Worm (Caenorhabditis elegans): ENCODE results near the gene sru-6.

sru-6 gene

ce11 chrIV:9488315-9488714, 2.1 kb upstream of the sru-6 start, which contains the start of gene sru-1:
TSS of gene sru-1 (plus strand) at chrIV:9488615.
- no peak for TF ChIP-seq egrh-3 (GFP tag; IDR thresholded peaks at IDR 0.05)
- TF ChIP-seq efl-1 (GFP tag; optimal IDR thresholded peaks at IDR 0.05), result no peak
- no peak for TF ChIP-seq ztf-22 (GFP tag; optimal IDR thresholded peaks at IDR 0.05)
- no peak for TF ChIP-seq somi-1 (GFP tag; optimal IDR thresholded peaks at IDR 0.05)
- TF ChIP-seq F55B11.4 (tag; optimal IDR thresholded peaks at IDR 0.05; ENCODE audit: borderline replicate concordance, insufficient read depth), result no peak
- no peak for TF ChIP-seq hsf-1 (GFP tag; IDR thresholded peaks at IDR 0.05)

ce11 chrIV:9496306-9496705, 5.9 kb downstream of the sru-6 start, which contains the start of gene sru-3:
TSS of gene sru-3 (plus strand) at chrIV:9496606.
- TF ChIP-seq madf-8 (GFP tag; conservative IDR thresholded peaks at IDR 0.05), result no peak
- no peak for TF ChIP-seq K11D2.4 (GFP tag; IDR thresholded peaks at IDR 0.05)
- TF ChIP-seq ztf-22 (GFP tag; optimal IDR thresholded peaks at IDR 0.05), result no peak
- no peak for TF ChIP-seq tlf-1 (GFP tag; optimal IDR thresholded peaks at IDR 0.05)
- no peak for TF ChIP-seq die-1 (tag; optimal IDR thresholded peaks at IDR 0.05)
- no peak for TF ChIP-seq pbrm-1 (GFP tag; IDR thresholded peaks at IDR 0.05)
- no peak for TF ChIP-seq F37B4.10 (GFP tag; IDR thresholded peaks at IDR 0.05)

ce11 chrIV:9498088-9498487, 7.7 kb downstream of the sru-6 start, which contains the start of gene sru-4:
TSS of gene sru-4 (plus strand) at chrIV:9498388.
- no peak for TF ChIP-seq ceh-91 (GFP tag; IDR thresholded peaks at IDR 0.05)
- no peak for TF ChIP-seq snpc-1.1 (tag; optimal IDR thresholded peaks at IDR 0.05; ENCODE audit: insufficient read depth)
- TF ChIP-seq hmg-20 (GFP tag; IDR thresholded peaks at IDR 0.05), result no peak

- TF ChIP-seq athp-1 (tag; optimal IDR thresholded peaks at IDR 0.05) (no peak), nhr-179 (tag; optimal IDR thresholded peaks at IDR 0.05) (no peak), let-607 (tag; optimal IDR thresholded peaks at IDR 0.05) (no peak), ztf-6 (GFP tag; IDR thresholded peaks at IDR 0.05) (no peak), F39B2.1 (GFP tag; IDR thresholded peaks at IDR 0.05) (no peak), F33H1.4 (GFP tag; IDR thresholded peaks at IDR 0.05) (no peak), lsy-27 (tag; optimal IDR thresholded peaks at IDR 0.05; ENCODE audit: borderline replicate concordance, insufficient read depth) (no peak), hlh-12 (tag; optimal IDR thresholded peaks at IDR 0.05) (no peak), aptf-3 (GFP tag; IDR thresholded peaks at IDR 0.05) (no peak), die-1 (tag; optimal IDR thresholded peaks at IDR 0.05) (no peak), mes-4 (tag; optimal IDR thresholded peaks at IDR 0.05) (no peak), F49E8.2 (tag; optimal IDR thresholded peaks at IDR 0.05; ENCODE audit: insufficient read depth) (no peak), T26A5.8 (tag; optimal IDR thresholded peaks at IDR 0.05) (no peak), ama-1 (optimal IDR thresholded peaks at IDR 0.05) (no peak), ama-1 (GFP tag; optimal IDR thresholded peaks at IDR 0.05) (no peak), dpff-1 (tag; optimal IDR thresholded peaks at IDR 0.05) (no peak), nfyb-1 (GFP tag; IDR thresholded peaks at IDR 0.05) (no peak), Y95B8A.8 (GFP tag; IDR thresholded peaks at IDR 0.05) (no peak)
Measured at ce11 chrIV:9499636-9500035, 9.2 kb downstream of the sru-6 start.

ce11 chrIV:9500100-9500499, 9.7 kb downstream of the sru-6 start, which contains the start of gene ugt-21:
TSS of gene ugt-21 (plus strand) at chrIV:9500311.
- no peak for TF ChIP-seq lin-40 (tag; optimal IDR thresholded peaks at IDR 0.05)
- TF ChIP-seq mel-28 (tag; optimal IDR thresholded peaks at IDR 0.05; ENCODE audit: borderline replicate concordance), result no peak
- no peak for TF ChIP-seq F10E7.11 (tag; optimal IDR thresholded peaks at IDR 0.05)
- TF ChIP-seq madf-10 (tag; optimal IDR thresholded peaks at IDR 0.05), result no peak
- TF ChIP-seq ama-1 (optimal IDR thresholded peaks at IDR 0.05), result no peak
- TF ChIP-seq ama-1 (GFP tag; optimal IDR thresholded peaks at IDR 0.05), result no peak
- no peak for TF ChIP-seq ceh-79 (tag; optimal IDR thresholded peaks at IDR 0.05)
- no peak for TF ChIP-seq dpff-1 (tag; optimal IDR thresholded peaks at IDR 0.05)
- no peak for TF ChIP-seq die-1 (tag; optimal IDR thresholded peaks at IDR 0.05)
- TF ChIP-seq nhr-120 (GFP tag; IDR thresholded peaks at IDR 0.05), result no peak
- no peak for TF ChIP-seq fkh-3 (tag; optimal IDR thresholded peaks at IDR 0.05)
- TF ChIP-seq pbrm-1 (GFP tag; IDR thresholded peaks at IDR 0.05), result no peak
- no peak for TF ChIP-seq Y79H2A.3 (GFP tag; conservative IDR thresholded peaks at IDR 0.05)
- no peak for TF ChIP-seq sptf-2 (GFP tag; optimal IDR thresholded peaks at IDR 0.05)
- no peak for TF ChIP-seq ztf-6 (GFP tag; IDR thresholded peaks at IDR 0.05)
- no peak for TF ChIP-seq ceh-40 (GFP tag; IDR thresholded peaks at IDR 0.05)
- TF ChIP-seq lag-1 (GFP tag; IDR thresholded peaks at IDR 0.05), result no peak
- no peak for TF ChIP-seq madf-3 (GFP tag; IDR thresholded peaks at IDR 0.05)

Measured in whole organism, young adult.